Fruit fly (Drosophila melanogaster) ovary, adult (tissue): ENCODE results near the gene Tre1.

Experiments
- CG17801 ChIP-seq: fragments of 200-800 bp; optimal IDR thresholded peaks from 2 replicates; lab custom pipeline; 2019; ENCODE audit warnings: missing biosample characterization, mild to moderate bottlenecking, missing genetic modification characterization, moderate library complexity; ENCODE audit not compliant: partially characterized antibody

The Tre1 gene

dm6 chrX:5696436-5697022 is 16.8 kb upstream of the Tre1 start:
- TF ChIP-seq CG17801 (GFP tag; lab: Kevin White, UChicago): no peak

DNA sequence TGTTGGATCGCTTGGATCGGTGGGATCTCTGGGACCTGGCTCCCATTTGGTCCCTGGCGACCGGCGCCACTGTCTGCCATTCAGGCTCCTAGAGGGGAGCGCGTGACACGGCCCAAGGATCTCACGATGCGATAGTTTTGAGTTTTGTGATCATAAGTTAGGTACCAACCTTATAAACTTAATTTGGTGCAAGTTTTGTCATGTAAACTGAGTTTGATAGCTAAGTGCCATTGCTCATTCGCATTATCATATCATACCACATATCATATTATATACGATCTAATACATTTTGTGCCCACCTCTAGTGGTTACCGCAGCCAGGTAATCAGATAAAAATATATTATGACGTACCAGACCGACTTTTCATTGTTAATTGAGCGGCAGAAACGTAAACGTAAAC is 16.2 kb upstream of the Tre1 start:
- TF ChIP-seq CG17801 (GFP tag; lab: Kevin White, UChicago): no peak

DNA sequence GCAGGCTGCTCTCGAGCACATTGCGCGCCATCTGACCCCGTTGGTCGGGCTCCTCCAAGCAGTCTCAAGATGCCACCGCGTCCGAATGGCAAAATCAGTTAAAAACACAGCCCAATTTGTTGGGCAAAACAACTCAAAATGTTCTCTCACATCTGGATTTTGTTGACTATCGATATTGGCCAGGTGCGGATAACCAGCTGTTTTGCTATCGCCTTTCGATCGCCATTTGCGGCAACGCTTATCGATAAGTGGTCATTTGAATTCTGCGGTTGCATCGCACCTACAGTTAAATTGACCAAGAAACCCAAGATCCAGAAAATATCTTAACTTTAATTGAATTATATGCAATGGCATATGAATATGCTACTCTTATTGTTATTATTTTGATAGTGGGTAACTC is 15.3 kb upstream of the Tre1 start, which contains the start of gene CG3149:
CG3149 (minus strand) TSS at position 171 of the 400 bp plus-strand sequence.
- peak; percentile 29 for TF ChIP-seq CG17801 (GFP tag; lab: Kevin White, UChicago)

- no peak for TF ChIP-seq CG17801 (GFP tag; lab: Kevin White, UChicago)
Measured at dm6 chrX:5690651-5691379, 11.0 kb upstream of the Tre1 start.

- no peak for TF ChIP-seq CG17801 (GFP tag; lab: Kevin White, UChicago)
Measured at dm6 chrX:5690216-5690523, 10.4 kb upstream of the Tre1 start.

DNA sequence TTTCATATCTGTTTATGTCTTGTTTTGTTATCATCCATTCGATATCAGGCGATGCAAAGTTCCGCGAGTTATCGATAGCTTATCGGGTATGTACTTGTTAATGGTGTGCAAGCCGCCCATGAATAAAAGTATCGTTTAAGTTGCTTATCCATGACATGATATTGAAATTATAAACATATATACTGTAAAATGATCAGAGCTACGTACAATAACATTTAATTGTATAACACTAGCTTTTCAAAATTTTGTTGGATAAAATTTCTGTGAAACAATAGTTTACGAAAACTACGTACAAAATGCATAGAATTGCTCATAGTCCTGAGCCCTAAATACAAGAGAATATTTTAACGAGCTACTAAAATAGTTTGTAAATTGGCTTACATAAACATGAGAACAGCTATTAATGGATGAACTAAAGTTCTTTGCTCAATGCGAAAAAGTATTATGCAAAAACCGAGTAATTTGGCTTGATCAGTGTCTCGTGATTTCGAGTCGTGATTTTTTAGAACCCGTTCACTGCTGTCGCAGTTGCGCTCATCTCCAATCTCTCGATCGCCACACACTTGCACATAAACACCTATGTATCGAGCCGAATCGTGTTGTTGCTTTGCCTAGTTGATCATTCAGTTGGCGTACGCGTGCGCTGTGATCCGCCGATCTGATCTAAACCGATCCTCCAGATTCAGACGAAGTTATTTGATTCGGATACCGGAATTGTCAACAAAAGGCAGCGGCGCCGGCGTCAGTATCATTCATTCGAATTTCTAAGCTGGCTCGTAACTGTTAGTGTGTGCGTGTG is 9.8 kb upstream of the Tre1 start, which contains the start of the genes PGAP1 and cv:
PGAP1 (minus strand) TSS at position 57 of the 799 bp plus-strand sequence.
cv (plus strand) TSS at position 586 of the 799 bp plus-strand sequence.
- peak; percentile 47 for TF ChIP-seq CG17801 (GFP tag; lab: Kevin White, UChicago)

- no peak for TF ChIP-seq CG17801 (GFP tag; lab: Kevin White, UChicago)
Measured at dm6 chrX:5682940-5683339, 3.2 kb upstream of the Tre1 start, which contains the start of gene CG42449. CG42449 (plus strand) TSS chrX:5683240.

DNA sequence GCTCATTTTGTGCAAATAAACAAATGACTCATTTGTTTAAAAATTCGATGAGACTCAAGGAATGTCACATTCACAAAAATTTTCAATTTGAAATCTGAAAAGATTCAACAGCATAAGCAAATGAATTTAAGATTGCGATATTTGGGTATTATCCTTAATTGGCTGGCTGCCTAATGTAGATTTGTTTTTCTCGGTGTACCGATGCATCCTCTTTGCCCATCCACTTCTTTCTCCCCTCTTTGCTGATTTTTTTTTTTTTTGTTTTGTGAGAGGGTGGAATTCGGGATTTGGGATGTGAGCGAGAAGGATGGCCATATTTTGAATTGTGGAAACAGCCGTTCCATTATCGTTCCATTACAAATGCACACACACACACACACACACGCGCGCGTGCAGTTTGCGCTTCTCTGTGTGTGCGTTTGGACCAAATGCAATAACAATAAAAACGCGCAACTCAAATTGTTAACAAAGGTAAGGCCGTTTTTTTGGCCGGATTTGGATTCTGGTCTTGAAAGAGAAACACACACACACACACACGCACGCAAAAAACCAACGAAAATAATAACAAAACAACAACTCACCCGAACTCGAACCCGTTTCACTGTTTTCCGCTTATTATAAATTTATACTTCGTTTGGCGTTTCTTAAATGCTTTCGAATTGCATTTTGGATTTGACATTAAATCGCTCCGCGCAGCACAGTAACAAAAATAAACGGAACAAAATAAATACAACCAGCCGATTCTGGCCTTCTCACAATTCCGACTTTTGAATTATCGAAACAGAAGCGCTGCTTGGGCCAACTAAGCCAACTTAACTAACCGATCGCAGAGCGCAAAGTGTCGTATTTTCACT is 471 bp downstream of the Tre1 start:
- TF ChIP-seq CG17801 (GFP tag; lab: Kevin White, UChicago): peak; percentile 67

- no peak for TF ChIP-seq CG17801 (GFP tag; lab: Kevin White, UChicago)
Measured at dm6 chrX:5678178-5678470, 1.7 kb downstream of the Tre1 start.

- TF ChIP-seq CG17801 (GFP tag; lab: Kevin White, UChicago): no peak
Measured at dm6 chrX:5677400-5678177, 2.2 kb downstream of the Tre1 start.

DNA sequence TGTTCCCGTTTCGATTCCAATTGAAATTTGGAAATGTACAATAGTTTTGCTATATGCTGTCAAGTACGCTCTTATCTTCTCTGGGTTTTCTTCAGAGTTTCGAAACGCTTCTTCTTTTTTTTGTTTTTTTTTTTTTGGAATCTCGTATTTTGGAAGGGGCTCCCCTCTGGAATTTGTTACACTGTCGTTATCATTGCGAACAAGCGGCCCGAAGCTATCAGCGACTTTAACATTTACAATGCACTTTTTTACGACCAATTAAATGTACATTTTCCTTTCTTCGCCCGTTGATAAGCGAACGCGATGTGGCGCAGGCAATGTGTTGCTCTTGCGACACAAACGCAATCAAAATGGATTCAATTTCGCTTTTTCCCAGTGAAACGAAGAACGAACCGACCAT is 2.9 kb downstream of the Tre1 start:
- no peak for TF ChIP-seq CG17801 (GFP tag; lab: Kevin White, UChicago)

DNA sequence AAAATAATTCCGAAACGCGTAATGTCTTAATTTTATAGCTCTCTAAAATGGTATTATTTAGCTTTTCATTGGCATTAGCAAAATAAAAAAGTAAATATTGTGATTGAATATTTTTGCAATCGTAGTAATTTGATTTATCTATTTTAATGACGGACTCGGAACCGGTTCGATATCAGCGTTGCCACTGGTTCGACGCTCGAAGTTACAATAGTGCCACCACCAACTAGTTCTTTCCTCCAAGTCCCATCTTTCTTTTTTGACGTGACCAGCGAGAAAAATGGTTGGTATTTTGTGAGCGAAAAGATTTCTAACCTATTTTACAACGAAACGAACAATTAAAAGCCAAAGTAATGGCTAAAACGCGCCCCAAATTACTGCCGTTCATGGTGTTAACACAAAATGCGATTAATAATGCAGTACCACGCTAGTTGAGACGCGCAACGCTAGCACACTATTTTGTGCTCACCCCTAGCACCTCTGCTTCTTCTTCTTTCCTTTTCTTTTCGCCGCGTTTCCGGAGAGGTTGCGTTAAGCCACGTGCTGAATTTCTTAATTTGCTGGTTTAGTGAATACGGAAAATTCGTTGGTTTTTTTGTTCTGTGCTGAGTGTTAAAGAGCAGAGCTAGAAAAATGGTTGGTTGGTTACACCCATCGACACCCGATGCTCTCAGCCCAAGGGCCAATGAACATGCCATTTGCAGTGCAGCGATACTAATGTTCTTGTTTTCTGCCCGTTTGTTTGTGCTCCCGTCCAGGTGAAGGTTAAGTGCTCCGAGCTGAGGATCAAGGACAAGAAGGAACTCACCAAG is 7.3 kb downstream of the Tre1 start, which contains the start of gene RpL35:
RpL35 (plus strand) TSS at position 159 of the 809 bp plus-strand sequence.
- TF ChIP-seq CG17801 (GFP tag; lab: Kevin White, UChicago): peak; percentile 86

DNA sequence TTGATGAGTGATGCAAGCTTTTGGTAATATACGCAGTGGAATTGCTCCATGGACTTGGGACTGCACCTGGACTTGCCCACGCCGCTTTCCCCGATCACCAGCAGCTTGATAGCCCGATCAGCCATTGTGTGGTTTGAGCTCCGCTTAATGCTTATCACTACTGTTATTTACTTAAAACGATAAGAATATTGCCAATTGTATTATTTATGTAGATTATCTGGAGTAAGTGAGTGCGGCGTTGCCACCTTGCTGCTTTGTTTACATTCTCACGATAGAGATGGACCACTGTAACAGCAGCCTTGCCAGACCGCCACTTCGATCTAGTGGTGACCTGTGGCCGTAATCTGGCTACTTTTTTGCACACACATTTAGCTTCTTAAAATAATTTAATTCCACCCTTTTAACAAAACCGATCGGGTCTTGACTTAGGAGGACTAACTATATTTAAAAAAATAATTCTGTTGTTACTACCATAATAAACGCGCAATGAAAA is 8.2 kb downstream of the Tre1 start, which contains the start of gene Rab18:
Rab18 (minus strand) TSS at position 276 of the 493 bp plus-strand sequence.
- TF ChIP-seq CG17801 (GFP tag; lab: Kevin White, UChicago): no peak
